Worm (Caenorhabditis elegans) whole organism, young adult: Measurements from ENCODE around the gene C05D12.5.

ENCODE experiments used
- B0035.1 ChIP-seq: sonication (generic microtip); optimal IDR thresholded peaks from 2 replicates; lab custom pipeline; 2016; ENCODE audit warnings: missing genetic modification characterization, mild to moderate bottlenecking, missing compliant biosample characterization, missing genotype, missing genetic modification reagents
- B0261.1 ChIP-seq: sonication (generic microtip); optimal IDR thresholded peaks from 2 replicates; lab custom pipeline; 2016; ENCODE audit warnings: mild to moderate bottlenecking, missing genetic modification characterization, moderate library complexity, missing compliant biosample characterization
- F23B12.7 ChIP-seq: sonication (generic microtip); optimal IDR thresholded peaks from 2 replicates; lab custom pipeline; 2017; ENCODE audit warnings: missing genetic modification characterization, mild to moderate bottlenecking, missing compliant biosample characterization, antibody characterized with exemption, moderate library complexity; ENCODE audit not compliant: insufficient read depth
- F57A8.1 ChIP-seq: fragments of 200-800 bp; sonication (Bioruptor generic); optimal IDR thresholded peaks from 2 replicates; lab custom pipeline; 2018; ENCODE audit warnings: mild to moderate bottlenecking, missing genetic modification characterization, moderate library complexity, missing compliant biosample characterization
- F57C9.4 ChIP-seq: sonication (generic microtip); optimal IDR thresholded peaks from 2 replicates; lab custom pipeline; 2017; ENCODE audit warnings: mild to moderate bottlenecking, missing genetic modification characterization, missing compliant biosample characterization
- T07F8.4 ChIP-seq: sonication (generic microtip); optimal IDR thresholded peaks from 2 replicates; lab custom pipeline; 2016; ENCODE audit warnings: mild to moderate bottlenecking, missing genetic modification characterization, moderate library complexity, missing compliant biosample characterization
- T26A5.8 ChIP-seq: sonication (generic microtip); optimal IDR thresholded peaks from 2 replicates; lab custom pipeline; 2016; ENCODE audit warnings: missing genetic modification characterization, missing compliant biosample characterization
- Y53F4B.3 ChIP-seq: fragments of 200-800 bp; sonication (Bioruptor generic); IDR thresholded peaks from 2 replicates; pipeline ENCODE4 v1.3.6; 2022; ENCODE audit warnings: missing genetic modification reagents, missing genetic modification characterization, missing compliant biosample characterization
- Y56A3A.18 ChIP-seq: fragments of 200-800 bp; sonication (Bioruptor generic); IDR thresholded peaks from 2 replicates; pipeline ENCODE4 v1.3.6; 2022; ENCODE audit warnings: missing genetic modification reagents, missing genetic modification characterization, missing compliant biosample characterization
- aptf-2 ChIP-seq: fragments of 200-800 bp; sonication (Bioruptor generic); conservative IDR thresholded peaks from 2 replicates; pipeline ENCODE4 v1.3.6; 2022; ENCODE audit warnings: missing genetic modification reagents, missing genetic modification characterization, missing compliant biosample characterization
- attf-3 ChIP-seq: fragments of 200-800 bp; sonication (Bioruptor generic); conservative IDR thresholded peaks from 2 replicates; pipeline ENCODE4 v1.3.6; 2022; ENCODE audit warnings: missing genetic modification reagents, missing genetic modification characterization, missing compliant biosample characterization
- cebp-2 ChIP-seq: fragments of 200-800 bp; sonication (Bioruptor generic); IDR thresholded peaks from 2 replicates; pipeline ENCODE4 v1.3.6; 2022; ENCODE audit warnings: missing genetic modification characterization, missing compliant biosample characterization
- ceh-40 ChIP-seq: fragments of 200-800 bp; sonication (Bioruptor generic); IDR thresholded peaks from 2 replicates; pipeline ENCODE4 v1.3.6; 2022; ENCODE audit warnings: missing genetic modification characterization, missing compliant biosample characterization
- ceh-58 ChIP-seq: fragments of 200-800 bp; sonication (Bioruptor generic); IDR thresholded peaks from 2 replicates; pipeline ENCODE4 v1.3.6; 2022; ENCODE audit warnings: missing genetic modification characterization, missing compliant biosample characterization
- ceh-91 ChIP-seq: fragments of 200-800 bp; sonication (Bioruptor generic); IDR thresholded peaks from 2 replicates; pipeline ENCODE4 v1.3.6; 2022; ENCODE audit warnings: missing genetic modification reagents, missing genetic modification characterization, missing compliant biosample characterization
- chd-7 ChIP-seq: sonication (generic microtip); optimal IDR thresholded peaks from 2 replicates; lab custom pipeline; 2016; ENCODE audit warnings: mild to moderate bottlenecking, missing genetic modification characterization, moderate library complexity, missing compliant biosample characterization
- die-1 ChIP-seq: sonication (generic microtip); optimal IDR thresholded peaks from 2 replicates; lab custom pipeline; 2016; ENCODE audit warnings: missing genotype, mild to moderate bottlenecking, missing genetic modification characterization, missing compliant biosample characterization
- efl-1 ChIP-seq: fragments of 150-350 bp; optimal IDR thresholded peaks from 2 replicates; lab custom pipeline; 2014; ENCODE audit warnings: missing biosample characterization, missing genetic modification reagents, missing genetic modification characterization
- egl-18 ChIP-seq: fragments of 200-800 bp; sonication (Bioruptor generic); IDR thresholded peaks from 2 replicates; pipeline ENCODE4 v1.3.6; 2022; ENCODE audit warnings: missing genetic modification reagents, missing genetic modification characterization, missing compliant biosample characterization
- hlh-26 ChIP-seq: fragments of 200-800 bp; sonication (Bioruptor generic); conservative IDR thresholded peaks from 2 replicates; pipeline ENCODE4 v1.3.6; 2022; ENCODE audit warnings: missing genetic modification reagents, missing genetic modification characterization, missing compliant biosample characterization
- let-607 ChIP-seq, 2 experiments: fragments of 200-800 bp in 1 of 2; sonication (Bioruptor generic) in 1 of 2; sonication (generic microtip) in 1 of 2; optimal IDR thresholded peaks; 2 replicates each; lab custom pipeline; 2016 to 2018; ENCODE audit warnings: mild to moderate bottlenecking in 2 of 2, missing compliant biosample characterization in 2 of 2, missing genetic modification characterization in 2 of 2, moderate library complexity in 2 of 2, missing genotype in 1 of 2
- lin-26 ChIP-seq: fragments of 200-800 bp; sonication (Bioruptor generic); IDR thresholded peaks from 2 replicates; pipeline ENCODE4 v1.3.6; 2022; ENCODE audit warnings: missing genetic modification reagents, missing genetic modification characterization, missing compliant biosample characterization
- madf-6 ChIP-seq: fragments of 200-800 bp; sonication (Bioruptor generic); IDR thresholded peaks from 2 replicates; pipeline ENCODE4 v1.3.6; 2022; ENCODE audit warnings: missing genetic modification reagents, missing genetic modification characterization, missing compliant biosample characterization
- madf-8 ChIP-seq: fragments of 200-800 bp; sonication (Bioruptor generic); conservative IDR thresholded peaks from 2 replicates; pipeline ENCODE4 v1.3.6; 2022; ENCODE audit warnings: missing genetic modification reagents, missing genetic modification characterization, missing compliant biosample characterization
- mcd-1 ChIP-seq: fragments of 200-800 bp; sonication (Bioruptor generic); IDR thresholded peaks from 2 replicates; pipeline ENCODE4 v1.3.6; 2022; ENCODE audit warnings: missing genetic modification reagents, missing genetic modification characterization, missing compliant biosample characterization
- mel-28 ChIP-seq: sonication (generic microtip); optimal IDR thresholded peaks from 2 replicates; lab custom pipeline; 2016; ENCODE audit warnings: borderline replicate concordance, mild to moderate bottlenecking, missing genetic modification characterization, missing compliant biosample characterization
- pbrm-1 ChIP-seq: fragments of 200-800 bp; sonication (Bioruptor generic); IDR thresholded peaks from 2 replicates; pipeline ENCODE4 v1.3.6; 2022; ENCODE audit warnings: missing genetic modification reagents, missing genetic modification characterization, missing compliant biosample characterization
- repo-1 ChIP-seq: sonication (generic microtip); optimal IDR thresholded peaks from 2 replicates; lab custom pipeline; 2017; ENCODE audit warnings: mild to moderate bottlenecking, missing genetic modification characterization, missing compliant biosample characterization
- sea-2 ChIP-seq: fragments of 200-800 bp; sonication (Bioruptor generic); IDR thresholded peaks from 2 replicates; pipeline ENCODE4 v1.3.6; 2022; ENCODE audit warnings: missing genetic modification characterization, missing compliant biosample characterization
- snpc-1.1 ChIP-seq: sonication (generic microtip); optimal IDR thresholded peaks from 2 replicates; lab custom pipeline; 2017; ENCODE audit warnings: missing genetic modification characterization, mild to moderate bottlenecking, missing compliant biosample characterization, antibody characterized with exemption, moderate library complexity, missing genotype, missing genetic modification reagents; ENCODE audit not compliant: insufficient read depth
- somi-1 ChIP-seq: fragments of 200-800 bp; sonication (Bioruptor generic); optimal IDR thresholded peaks from 2 replicates; lab custom pipeline; 2018; ENCODE audit warnings: mild to moderate bottlenecking, missing genetic modification characterization, missing compliant biosample characterization
- sptf-2 ChIP-seq: fragments of 200-800 bp; sonication (Bioruptor generic); optimal IDR thresholded peaks from 2 replicates; lab custom pipeline; 2018; ENCODE audit warnings: mild to moderate bottlenecking, missing genetic modification characterization, missing compliant biosample characterization
- tbx-9 ChIP-seq: sonication (generic microtip); optimal IDR thresholded peaks from 2 replicates; lab custom pipeline; 2016; ENCODE audit warnings: borderline replicate concordance, missing genetic modification characterization, inconsistent platforms, missing compliant biosample characterization
- unc-130 ChIP-seq: sonication (generic microtip); optimal IDR thresholded peaks from 2 replicates; lab custom pipeline; 2016; ENCODE audit warnings: missing genetic modification reagents, missing genetic modification characterization, missing compliant biosample characterization
- ztf-25 ChIP-seq: fragments of 200-800 bp; sonication (Bioruptor generic); IDR thresholded peaks from 2 replicates; pipeline ENCODE4 v1.3.6; 2022; ENCODE audit warnings: missing genetic modification reagents, missing genetic modification characterization, missing compliant biosample characterization
- ztf-3 ChIP-seq: fragments of 200-800 bp; sonication (Bioruptor generic); optimal IDR thresholded peaks from 2 replicates; lab custom pipeline; 2018; ENCODE audit warnings: mild to moderate bottlenecking, missing genetic modification characterization, missing compliant biosample characterization

The C05D12.5 gene

DNA sequence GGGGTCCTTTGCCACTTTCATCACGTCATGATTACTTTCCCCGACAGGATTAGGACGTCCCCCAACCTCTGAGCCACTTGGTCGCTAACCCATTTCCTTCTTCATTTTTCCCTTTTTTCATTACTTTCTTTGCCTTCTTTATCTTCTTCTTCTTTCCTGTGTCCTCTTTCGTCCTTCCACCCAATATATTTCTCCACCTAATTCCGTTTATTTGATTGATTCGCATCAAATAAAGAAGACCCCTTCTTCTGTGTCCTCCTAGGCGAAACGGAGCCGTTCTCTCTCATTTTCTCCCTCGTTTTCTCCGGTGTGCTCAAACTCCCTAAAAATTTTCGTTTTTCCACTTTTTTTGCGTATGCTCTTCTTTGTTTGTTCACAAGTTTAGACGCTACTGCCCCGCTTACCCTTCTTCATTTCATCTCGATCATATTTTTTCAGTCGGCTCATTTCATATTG is 24.3 kb upstream of the C05D12.5 start, which contains the start of gene C05D12.7:
TSS of gene C05D12.7 (plus strand) at position 406 of the 456 bp plus-strand sequence.
- TF ChIP-seq egl-18 (GFP tag; lab: Robert Waterston, UW) (no peak), F57C9.4 (tag; lab: Kevin White, UChicago) (no peak), madf-6 (no peak), B0261.1 (no peak), F23B12.7 (tag; lab: Kevin White, UChicago) (no peak), lin-26 (no peak), efl-1 (no peak), ceh-58 (no peak), F57A8.1 (no peak), Y53F4B.3 (GFP tag; lab: Robert Waterston, UW) (no peak), attf-3 (GFP tag; lab: Robert Waterston, UW) (no peak), mel-28 (tag; lab: Kevin White, UChicago) (no peak), ceh-91 (GFP tag; lab: Robert Waterston, UW) (no peak), pbrm-1 (GFP tag; lab: Robert Waterston, UW) (no peak), somi-1 (GFP tag; lab: Kevin White, UChicago) (no peak)

DNA sequence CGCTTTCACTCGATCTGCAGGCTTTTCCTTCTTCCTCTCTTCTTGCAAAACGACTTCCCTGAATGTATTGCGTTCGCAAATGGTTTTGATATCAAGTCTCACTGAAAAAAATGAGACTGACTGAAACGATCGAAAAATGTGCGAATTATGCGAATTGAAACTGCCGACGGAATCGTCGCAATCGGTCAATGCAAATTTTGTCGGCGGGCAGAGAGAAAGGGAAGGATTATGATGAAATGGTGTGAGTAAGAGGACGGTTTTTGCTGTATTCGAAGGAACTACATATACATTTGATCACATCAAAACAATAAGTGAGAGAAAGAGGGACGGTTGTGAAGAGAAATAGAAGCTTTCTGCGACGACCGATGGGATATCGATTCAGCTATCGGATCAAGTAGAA is 18.4 kb upstream of the C05D12.5 start, which contains the start of gene C05D12.1:
TSS of gene C05D12.1 (minus strand) at position 101 of the 400 bp plus-strand sequence.
- TF ChIP-seq T07F8.4 = no peak
- no peak for TF ChIP-seq Y56A3A.18 (GFP tag; lab: Robert Waterston, UW)
- no peak for TF ChIP-seq tbx-9 (tag; lab: Kevin White, UChicago)
- TF ChIP-seq repo-1 (tag; lab: Kevin White, UChicago) = no peak
- no peak for TF ChIP-seq ztf-25 (GFP tag; lab: Robert Waterston, UW)
- TF ChIP-seq T26A5.8 (tag; lab: Kevin White, UChicago) = no peak
- TF ChIP-seq mcd-1 (GFP tag; lab: Robert Waterston, UW) = no peak
- TF ChIP-seq attf-3 (GFP tag; lab: Robert Waterston, UW) = no peak
- no peak for TF ChIP-seq ztf-3 (GFP tag; lab: Kevin White, UChicago)

DNA sequence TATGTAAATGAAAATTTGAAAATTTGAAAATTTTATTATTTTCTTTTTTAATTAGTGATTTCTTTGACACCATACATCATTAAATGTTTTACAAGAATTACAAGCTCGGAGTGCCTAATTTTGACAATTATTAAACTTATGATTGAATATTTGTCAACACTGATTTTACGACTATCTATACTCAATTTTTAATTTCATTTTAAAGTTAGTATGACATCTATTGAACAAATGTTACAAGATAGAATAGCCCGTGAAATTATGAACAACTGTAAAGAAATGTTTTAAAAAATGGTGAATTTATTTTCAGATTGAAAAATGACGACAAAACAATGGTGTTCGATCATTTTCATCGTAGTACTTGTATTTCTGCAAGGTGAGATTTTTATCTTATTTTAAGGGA is 16.0 kb upstream of the C05D12.5 start, which contains the start of gene C05D12.2:
TSS of gene C05D12.2 (plus strand) at position 301 of the 400 bp plus-strand sequence.
- TF ChIP-seq snpc-1.1 (tag; lab: Kevin White, UChicago) (no peak), sea-2 (GFP tag; lab: Robert Waterston, UW) (no peak), hlh-26 (GFP tag; lab: Robert Waterston, UW) (no peak), sptf-2 (no peak), let-607 (tag; optimal IDR thresholded peaks at IDR 0.05; lab: Kevin White, UChicago) (no peak), ztf-25 (GFP tag; lab: Robert Waterston, UW) (no peak), repo-1 (tag; lab: Kevin White, UChicago) (no peak), ceh-40 (no peak), pbrm-1 (GFP tag; lab: Robert Waterston, UW) (no peak), cebp-2 (GFP tag; lab: Robert Waterston, UW) (no peak), F57A8.1 (no peak), madf-8 (GFP tag; lab: Robert Waterston, UW) (no peak), aptf-2 (GFP tag; lab: Robert Waterston, UW) (no peak), die-1 (no peak), ceh-91 (GFP tag; lab: Robert Waterston, UW) (no peak), unc-130 (GFP tag; lab: Kevin White, UChicago) (no peak), chd-7 (tag; lab: Kevin White, UChicago) (no peak), B0035.1 (no peak)
- TF ChIP-seq, all 124 proteins: peak for 0
